Fruit fly (Drosophila melanogaster): Measurements from ENCODE around the gene Hsp60D.

The Hsp60D gene

DNA sequence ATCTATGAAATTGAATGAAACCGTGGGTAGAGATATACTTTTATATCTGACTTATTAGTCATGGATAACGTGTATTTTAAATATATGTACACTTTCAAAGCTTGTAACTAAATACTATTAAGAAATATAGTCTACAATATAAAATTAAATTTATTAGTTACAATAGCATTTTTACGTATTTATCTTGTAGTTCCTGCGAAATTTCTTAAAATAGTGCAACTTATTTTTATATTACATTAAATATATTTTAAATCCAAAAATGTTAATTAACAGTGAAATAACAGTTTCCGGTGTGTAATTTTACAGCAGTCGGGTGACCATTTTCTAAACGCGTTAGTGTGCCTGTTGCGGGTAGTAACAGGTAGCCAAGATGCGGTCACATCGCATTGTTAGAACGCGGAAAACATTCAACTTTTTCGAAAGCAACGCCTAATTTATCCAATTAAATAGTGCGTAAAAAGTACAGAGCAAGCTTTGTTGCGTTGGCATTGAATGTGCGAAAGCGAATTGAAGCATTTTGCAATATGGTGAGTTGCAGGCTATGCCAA is 50.6 kb downstream of the Hsp60D start, which contains the start of the genes CG10859 and CG7110 (continued):
- TF ChIP-seq exex (tag; optimal IDR thresholded peaks at IDR 0.05) (no peak), CG18599 (GFP tag; optimal IDR thresholded peaks at IDR 0.05) (peak; percentile 43), NC2α (GFP tag; optimal IDR thresholded peaks at IDR 0.05) (no peak), PHDP (tag; optimal IDR thresholded peaks at IDR 0.05) (peak; percentile 68), maf-S (GFP tag; optimal IDR thresholded peaks at IDR 0.05) (no peak), CrebB (tag; optimal IDR thresholded peaks at IDR 0.05) (peak; percentile 36), CG10462 (GFP tag; optimal IDR thresholded peaks at IDR 0.05) (no peak), CG15011 (GFP tag; optimal IDR thresholded peaks at IDR 0.05) (peak; percentile 2), CG2875 (GFP tag; optimal IDR thresholded peaks at IDR 0.05) (peak; percentile 26), CG33557 (GFP tag; optimal IDR thresholded peaks at IDR 0.05) (peak; percentile 32), CG43689 (GFP tag; IDR thresholded peaks at IDR 0.05) (no peak), Myb (GFP tag; optimal IDR thresholded peaks at IDR 0.05) (peak; percentile 29), sna (GFP tag; IDR thresholded peaks at IDR 0.05; ENCODE audit: partially characterized antibody) (no peak), caup (GFP tag; optimal IDR thresholded peaks at IDR 0.05; ENCODE audit: severe bottlenecking) (peak; percentile 79), CG13296 (GFP tag; optimal IDR thresholded peaks at IDR 0.05) (peak; percentile 71), Hr78 (GFP tag; optimal IDR thresholded peaks at IDR 0.05) (no peak), ase (GFP tag; IDR thresholded peaks at IDR 0.05) (no peak; the same call in 2 of the 3 replicates), Nf-YC (tag; optimal IDR thresholded peaks at IDR 0.05) (peak; percentile 12), HHEX (GFP tag; optimal IDR thresholded peaks at IDR 0.05) (peak; percentile 32), dan (GFP tag; IDR thresholded peaks at IDR 0.05) (no peak), vfl (GFP tag; optimal IDR thresholded peaks at IDR 0.05) (no peak), Taf1 (GFP tag; IDR thresholded peaks at IDR 0.05) (no peak), Dp (GFP tag; optimal IDR thresholded peaks at IDR 0.05) (peak; percentile 81), CG31441 (GFP tag; IDR thresholded peaks at IDR 0.05) (peak; percentile 55; the same call in 1 of the 2 replicates), Hsf (GFP tag; optimal IDR thresholded peaks at IDR 0.05) (peak; percentile 31), gsb-n (tag; optimal IDR thresholded peaks at IDR 0.05) (peak; percentile 45), CG12744 (GFP tag; optimal IDR thresholded peaks at IDR 0.05) (no peak), Fer3 (tag; optimal IDR thresholded peaks at IDR 0.05) (peak; percentile 63), vvl (GFP tag; IDR thresholded peaks at IDR 0.05) (peak; percentile 33; the same call in 1 of the 2 replicates), unpg (GFP tag; optimal IDR thresholded peaks at IDR 0.05) (peak; percentile 59), Atf-2 (GFP tag; optimal IDR thresholded peaks at IDR 0.05) (no peak), CG6254 (GFP tag; optimal IDR thresholded peaks at IDR 0.05) (no peak), ssp (GFP tag; IDR thresholded peaks at IDR 0.05) (no peak), CG1024 (GFP tag; IDR thresholded peaks at IDR 0.05) (peak; percentile 21; the same call in 1 of the 2 replicates), Bgb (GFP tag; IDR thresholded peaks at IDR 0.05; ENCODE audit: partially characterized antibody) (peak; percentile 29; the same call in 1 of the 2 replicates), CG17912 (GFP tag; optimal IDR thresholded peaks at IDR 0.05) (peak; percentile 56), CG17568 (GFP tag; optimal IDR thresholded peaks at IDR 0.05) (peak; percentile 51), CG15601 (tag; optimal IDR thresholded peaks at IDR 0.05) (peak; percentile 33), tio (GFP tag; optimal IDR thresholded peaks at IDR 0.05) (no peak), CG14050 (GFP tag; IDR thresholded peaks at IDR 0.05) (peak; percentile 14; the same call in 1 of the 3 replicates), CG10366 (GFP tag; IDR thresholded peaks at IDR 0.05) (no peak), gro (GFP tag; optimal IDR thresholded peaks at IDR 0.05) (peak; percentile 21), HLH3B (GFP tag; IDR thresholded peaks at IDR 0.05) (0 out of 2 replicates have a peak, but pooled peaks have one; percentile 19), phol (tag; optimal IDR thresholded peaks at IDR 0.05) (peak; percentile 69), Hey (tag; optimal IDR thresholded peaks at IDR 0.05) (no peak), trem (tag; optimal IDR thresholded peaks at IDR 0.05) (peak; percentile 56), peb (GFP tag; IDR thresholded peaks at IDR 0.05) (no peak), grau (tag; optimal IDR thresholded peaks at IDR 0.05) (peak; percentile 51), zen (tag; optimal IDR thresholded peaks at IDR 0.05) (peak; percentile 39)
